Worm (Caenorhabditis elegans) whole organism, late embryonic: ENCODE results near the gene B0454.6.

Experiments
- F13H6.1 ChIP-seq: sonication (generic microtip); optimal IDR thresholded peaks from 2 replicates; lab custom pipeline; 2016; ENCODE audit warnings: missing genetic modification characterization, missing compliant biosample characterization
- ahr-1 ChIP-seq: sonication (generic microtip); optimal IDR thresholded peaks from 2 replicates; lab custom pipeline; 2016; ENCODE audit warnings: missing genetic modification characterization, missing compliant biosample characterization
- ceh-18 ChIP-seq: sonication (generic microtip); optimal IDR thresholded peaks from 2 replicates; lab custom pipeline; 2016; ENCODE audit warnings: missing genetic modification characterization, missing compliant biosample characterization
- ceh-31 ChIP-seq: sonication (generic microtip); optimal IDR thresholded peaks from 2 replicates; lab custom pipeline; 2016; ENCODE audit warnings: missing genetic modification characterization, missing compliant biosample characterization
- ceh-9 ChIP-seq: sonication (generic microtip); optimal IDR thresholded peaks from 2 replicates; lab custom pipeline; 2016; ENCODE audit warnings: mild to moderate bottlenecking, missing genetic modification characterization, inconsistent platforms, missing compliant biosample characterization
- che-1 ChIP-seq: sonication (generic microtip); optimal IDR thresholded peaks from 2 replicates; lab custom pipeline; 2016; ENCODE audit warnings: mild to moderate bottlenecking, missing genetic modification characterization, missing compliant biosample characterization
- lin-11 ChIP-seq: fragments of 200-800 bp; sonication (Bioruptor generic); optimal IDR thresholded peaks from 2 replicates; lab custom pipeline; 2018; ENCODE audit warnings: mild to moderate bottlenecking, missing genetic modification characterization, missing compliant biosample characterization
- madf-2 ChIP-seq: sonication (generic microtip); optimal IDR thresholded peaks from 2 replicates; lab custom pipeline; 2017; ENCODE audit warnings: missing genetic modification characterization, missing compliant biosample characterization
- pag-3 ChIP-seq: sonication (generic microtip); optimal IDR thresholded peaks from 2 replicates; lab custom pipeline; 2016; ENCODE audit warnings: missing compliant biosample characterization, missing genetic modification characterization, borderline replicate concordance
- tbx-7 ChIP-seq: sonication (generic microtip); optimal IDR thresholded peaks from 2 replicates; lab custom pipeline; 2016; ENCODE audit warnings: missing genotype, missing genetic modification characterization, missing compliant biosample characterization
- unc-86 ChIP-seq: sonication (generic microtip); optimal IDR thresholded peaks from 2 replicates; lab custom pipeline; 2016; ENCODE audit warnings: missing genetic modification characterization, missing compliant biosample characterization

DNA sequence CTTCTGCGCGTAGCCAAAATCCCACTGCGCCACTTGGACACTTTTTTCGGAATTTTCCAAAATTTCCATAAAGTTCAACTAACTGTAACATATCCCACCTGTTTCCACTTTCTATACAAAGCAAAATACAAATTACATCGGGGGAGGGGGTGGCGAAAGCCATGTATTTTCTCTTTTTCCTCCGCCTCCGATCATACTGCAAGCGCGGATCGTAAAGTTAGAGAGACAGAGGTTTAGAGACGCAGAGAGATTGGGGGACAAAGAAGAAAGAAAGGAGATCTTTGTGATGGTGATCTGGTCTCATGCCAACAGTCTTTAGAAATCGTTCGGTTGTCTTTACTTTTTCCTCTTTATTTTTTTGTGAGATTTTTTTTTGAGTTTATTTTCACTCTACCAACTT, 4.3 kb upstream of the B0454.6 start:
- TF ChIP-seq ceh-31 (tag; lab: Kevin White, UChicago): no peak
- TF ChIP-seq ahr-1 (tag; lab: Kevin White, UChicago): no peak
- no peak for TF ChIP-seq madf-2 (tag; lab: Kevin White, UChicago)
- TF ChIP-seq lin-11: no peak
- TF ChIP-seq pag-3: no peak
- TF ChIP-seq F13H6.1: no peak
- no peak for TF ChIP-seq tbx-7
- no peak for TF ChIP-seq unc-86 (tag; lab: Kevin White, UChicago)
- no peak for TF ChIP-seq che-1 (tag; lab: Kevin White, UChicago)
- TF ChIP-seq ceh-9 (tag; lab: Kevin White, UChicago): no peak
- no peak for TF ChIP-seq ceh-18 (tag; lab: Kevin White, UChicago)
